Worm (Caenorhabditis elegans): Measurements from ENCODE around the gene C55C3.4.

ce11 chrIV:5664375-5665004 is 13.5 kb downstream of the C55C3.4 start, which contains the start of gene bec-1:
- TF ChIP-seq nhr-28 (tag; optimal IDR thresholded peaks at IDR 0.05): no peak
- TF ChIP-seq snpc-4 (tag; optimal IDR thresholded peaks at IDR 0.05): no peak
- no peak for TF ChIP-seq elt-3 (tag; optimal IDR thresholded peaks at IDR 0.05)
- no peak for TF ChIP-seq egl-27 (tag; optimal IDR thresholded peaks at IDR 0.05)
- TF ChIP-seq ces-1 (GFP tag; optimal IDR thresholded peaks at IDR 0.05): no peak
- TF ChIP-seq fkh-4 (tag; optimal IDR thresholded peaks at IDR 0.05; ENCODE audit: borderline replicate concordance): no peak
- TF ChIP-seq blmp-1 (tag; optimal IDR thresholded peaks at IDR 0.05): peak; percentile 19
- no peak for TF ChIP-seq aly-2 (tag; optimal IDR thresholded peaks at IDR 0.05)
- no peak for TF ChIP-seq zag-1 (tag; optimal IDR thresholded peaks at IDR 0.05)
- no peak for TF ChIP-seq ama-1 (optimal IDR thresholded peaks at IDR 0.05)
- TF ChIP-seq ceh-90 (tag; optimal IDR thresholded peaks at IDR 0.05): no peak
- TF ChIP-seq pag-3 (tag; optimal IDR thresholded peaks at IDR 0.05; ENCODE audit: borderline replicate concordance, insufficient read depth): no peak
- TF ChIP-seq C04F5.9 (tag; optimal IDR thresholded peaks at IDR 0.05): no peak
- TF ChIP-seq dpl-1 (GFP tag; optimal IDR thresholded peaks at IDR 0.05): no peak

Measured in whole organism, L1 larva.